Fruit fly (Drosophila melanogaster) whole organism, pupa: ENCODE results near the gene nrv3.

Experiments used
- CG13204 ChIP-seq: fragments of 200-800 bp; sonication (Bioruptor generic); optimal IDR thresholded peaks from 2 replicates; lab custom pipeline; 2018; ENCODE audit warnings: missing biosample characterization, mild to moderate bottlenecking, missing genetic modification characterization, moderate library complexity
- CG15710 ChIP-seq: fragments of 200-800 bp; sonication (Bioruptor generic); optimal IDR thresholded peaks from 2 replicates; lab custom pipeline; 2018; ENCODE audit warnings: missing biosample characterization, mild to moderate bottlenecking, missing genetic modification characterization, moderate library complexity
- CG17806 ChIP-seq: fragments of 200-800 bp; sonication (Bioruptor generic); optimal IDR thresholded peaks from 2 replicates; lab custom pipeline; 2018; ENCODE audit warnings: missing biosample characterization, mild to moderate bottlenecking, missing genetic modification characterization, moderate library complexity
- CG34367 ChIP-seq: fragments of 200-800 bp; sonication (Bioruptor generic); optimal IDR thresholded peaks from 2 replicates; lab custom pipeline; 2018; ENCODE audit warnings: missing biosample characterization, mild to moderate bottlenecking, missing genetic modification characterization
- CG4496 ChIP-seq: fragments of 200-800 bp; sonication (Bioruptor generic); IDR thresholded peaks from 3 replicates; pipeline ENCODE4 v1.3.6; 2022; ENCODE audit warnings: missing biosample characterization, missing genetic modification characterization
- CG8159 ChIP-seq: fragments of 200-800 bp; sonication (Bioruptor generic); optimal IDR thresholded peaks from 3 replicates; lab custom pipeline; 2018; ENCODE audit warnings: missing biosample characterization, mild to moderate bottlenecking, missing genetic modification characterization, moderate library complexity
- CG9948 ChIP-seq: fragments of 200-800 bp; sonication (Bioruptor generic); optimal IDR thresholded peaks from 2 replicates; lab custom pipeline; 2018; ENCODE audit warnings: missing biosample characterization, mild to moderate bottlenecking, missing genetic modification characterization, moderate library complexity
- D1 ChIP-seq: fragments of 200-800 bp; sonication (Bioruptor generic); optimal IDR thresholded peaks from 2 replicates; lab custom pipeline; 2018; ENCODE audit warnings: missing biosample characterization, mild to moderate bottlenecking, missing genetic modification characterization, moderate library complexity
- EcR ChIP-seq: fragments of 200-800 bp; sonication (Bioruptor generic); optimal IDR thresholded peaks from 3 replicates; lab custom pipeline; 2019; ENCODE audit warnings: missing biosample characterization, missing genetic modification characterization, mild to moderate bottlenecking, moderate library complexity, missing genetic modification reagents
- rn ChIP-seq: fragments of 200-800 bp; sonication (Bioruptor generic); IDR thresholded peaks from 2 replicates; pipeline ENCODE4 v1.3.6; 2022; ENCODE audit warnings: missing biosample characterization, missing genetic modification characterization

DNA sequence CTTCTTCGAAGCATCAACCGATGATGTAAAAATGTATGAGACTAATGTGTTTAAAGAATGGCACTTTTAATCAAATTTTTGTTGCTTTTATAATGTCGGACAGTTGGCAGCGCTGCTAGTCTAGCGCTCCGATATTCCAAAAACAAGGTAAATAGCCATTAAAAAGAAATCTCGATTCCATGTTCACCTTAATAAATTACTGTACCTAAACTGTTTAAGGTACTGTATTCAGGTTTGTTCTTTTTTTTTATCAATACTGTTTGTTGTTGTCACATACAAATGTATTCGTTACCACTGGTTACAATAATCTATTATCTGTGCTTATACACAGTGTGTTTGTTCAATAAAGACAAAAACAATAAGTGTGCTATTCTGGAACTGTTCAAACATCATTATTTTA, 18.9 kb upstream of the nrv3 start, which contains the start of gene dtr:
- no peak for TF ChIP-seq CG4496 (GFP tag; lab: Robert Waterston, UW)
- TF ChIP-seq EcR (GFP tag; lab: Kevin White, UChicago): no peak
- no peak for TF ChIP-seq CG8159
- no peak for TF ChIP-seq CG13204 (GFP tag; lab: Kevin White, UChicago)
- no peak for TF ChIP-seq rn
- no peak for TF ChIP-seq CG9948 (tag; lab: Kevin White, UChicago)
- TF ChIP-seq CG34367 (tag; lab: Kevin White, UChicago): no peak
- TF ChIP-seq CG15710 (tag; lab: Kevin White, UChicago): no peak
- TF ChIP-seq CG17806: no peak
- TF ChIP-seq D1: no peak
